Fruit fly (Drosophila melanogaster) Kc167 (cell line): ENCODE data around the gene CG8206.

Source experiments
- Myc ChIP-seq: fragments of >200 bp; optimal IDR thresholded peaks from 2 replicates; lab custom pipeline; 2017; ENCODE audit warnings: missing external identifiers
- h ChIP-seq: fragments of >200 bp; optimal IDR thresholded peaks from 3 replicates; lab custom pipeline; 2018; ENCODE audit warnings: missing external identifiers
- insv ChIP-seq: fragments of >200 bp; optimal IDR thresholded peaks from 3 replicates; lab custom pipeline; 2018; ENCODE audit warnings: missing external identifiers
- psq ChIP-seq: fragments of >200 bp; optimal IDR thresholded peaks from 2 replicates; lab custom pipeline; 2017; ENCODE audit warnings: missing external identifiers
- ttk ChIP-seq: sonication (Bioruptor generic); optimal IDR thresholded peaks from 2 replicates; lab custom pipeline; 2017; ENCODE audit warnings: missing external identifiers

dm6 chrX:15786242-15786641 lies 47.2 kb downstream of the CG8206 start:
- TF ChIP-seq ttk (lab: Kevin White, UChicago) (no peak), psq (no peak), h (lab: Kevin White, UChicago) (no peak), Myc (lab: Kevin White, UChicago) (no peak), insv (no peak)
